Worm (Caenorhabditis elegans) whole organism, L1 larva: ENCODE measurements around the gene ipp-5.

Experiments used
- elt-3 ChIP-seq, 6 experiments: fragments of 150-350 bp in 1 of 6; sonication (generic microtip); optimal IDR thresholded peaks; 2 replicates each; lab custom pipeline; 2017 to 2018; ENCODE audit warnings: missing biosample characterization in 6 of 6, missing genetic modification characterization in 6 of 6, inconsistent platforms in 1 of 6
- fos-1 ChIP-seq: fragments of 150-350 bp; optimal IDR thresholded peaks from 2 replicates; lab custom pipeline; 2014; ENCODE audit warnings: missing biosample characterization, missing genetic modification characterization
- irx-1 ChIP-seq: sonication (generic microtip); optimal IDR thresholded peaks from 2 replicates; lab custom pipeline; 2016; ENCODE audit warnings: missing genetic modification characterization, missing compliant biosample characterization

DNA sequence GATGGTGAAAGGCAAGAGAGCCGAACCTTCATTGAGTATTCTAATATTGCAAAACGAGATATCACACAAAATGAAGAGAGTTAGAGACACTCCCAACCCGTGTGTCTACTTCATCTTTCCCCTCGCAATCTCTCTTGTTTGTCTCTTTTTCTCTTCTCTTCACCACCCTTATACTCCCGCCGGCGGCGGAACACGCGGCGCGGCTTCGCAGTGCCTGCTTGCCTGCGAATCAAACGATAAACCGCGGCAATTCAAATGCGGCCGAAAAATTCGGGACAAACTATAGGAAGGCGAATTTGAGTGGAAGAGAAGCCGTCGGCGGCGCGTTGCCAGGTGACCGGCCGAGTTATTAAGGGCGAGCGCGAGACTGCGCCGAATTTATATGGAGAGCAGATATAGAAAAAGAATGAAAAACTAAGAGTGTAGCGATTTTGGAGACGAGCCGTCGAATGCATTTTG is 46.7 kb upstream of the ipp-5 start, which contains the start of gene klp-13:
- TF ChIP-seq elt-3 (tag; optimal IDR thresholded peaks at IDR 0.05; lab: Kevin White, UChicago), result peak in 3 of 6 experiments; percentile 14 to 89 (median 20)
- peak; percentile 85 for TF ChIP-seq fos-1 (tag; lab: Kevin White, UChicago)
- peak; percentile 74 for TF ChIP-seq irx-1 (tag; lab: Kevin White, UChicago)
